Worm (Caenorhabditis elegans): Measurements from ENCODE around the gene D1054.19.

Gene D1054.19

DNA sequence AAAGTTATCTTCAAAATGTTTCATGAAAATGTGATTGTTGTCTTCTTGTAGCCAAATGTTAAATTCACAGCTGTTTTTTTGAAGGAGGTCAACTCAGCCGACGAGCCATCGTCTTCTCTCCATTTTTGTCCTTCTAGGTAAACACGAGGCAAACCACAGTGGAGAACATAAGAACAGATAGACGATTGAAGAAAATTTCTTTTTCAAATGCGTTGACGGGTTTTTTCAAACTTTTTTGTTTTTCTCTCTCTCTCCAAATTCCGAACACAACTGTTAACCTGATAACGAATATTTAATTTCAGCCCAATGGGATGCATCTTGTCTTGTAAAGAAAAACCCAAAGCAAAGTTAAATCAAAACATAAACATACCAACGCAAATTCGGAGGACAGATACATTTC lies at the start of gene D1054.19:
TSS of gene D1054.19 (plus strand) at position 301 of the 400 bp plus-strand sequence.
- no peak for TF ChIP-seq pqm-1 (tag; optimal IDR thresholded peaks at IDR 0.05)
- no peak for TF ChIP-seq sea-2 (GFP tag; optimal IDR thresholded peaks at IDR 0.05)
- no peak for TF ChIP-seq nhr-25 (tag; optimal IDR thresholded peaks at IDR 0.05)
- no peak for TF ChIP-seq ztf-4 (tag; optimal IDR thresholded peaks at IDR 0.05)
- no peak for TF ChIP-seq nhr-77 (tag; optimal IDR thresholded peaks at IDR 0.05)

DNA sequence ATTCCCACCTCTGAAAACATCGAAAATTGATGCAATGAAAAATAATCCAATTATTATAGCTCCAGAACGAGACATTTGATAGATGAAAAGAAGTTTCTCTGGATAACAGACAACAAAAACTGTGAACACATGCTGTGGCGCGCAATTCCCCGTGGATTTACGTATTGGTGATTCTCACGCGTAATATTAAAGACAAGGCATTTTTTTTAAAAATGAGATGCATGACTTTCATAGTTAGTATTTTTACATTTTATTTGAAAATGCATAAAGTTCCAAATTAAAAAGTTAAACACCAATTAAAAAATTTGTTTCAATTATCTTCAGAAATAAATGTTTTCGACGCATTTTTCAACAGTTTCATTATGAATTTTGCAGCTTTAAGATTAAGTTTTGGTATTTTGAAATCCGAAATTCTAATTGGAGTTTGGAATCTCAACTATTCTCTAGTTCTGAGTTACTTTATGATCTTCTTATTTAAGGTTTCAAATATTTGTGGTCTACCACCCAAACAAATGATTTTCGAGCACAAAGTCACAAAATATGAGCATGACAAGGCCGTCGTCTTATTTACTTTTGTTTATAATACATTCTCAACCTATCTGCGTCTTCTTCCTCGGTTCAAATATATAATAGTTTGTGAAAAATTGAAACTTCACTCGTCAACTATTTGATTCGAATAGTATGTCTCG lies 48.2 kb upstream of the D1054.19 start, which contains the start of the genes selt-1.2 and F28H7.2:
TSS of gene selt-1.2 (minus strand) at position 101 of the 689 bp plus-strand sequence.
TSS of gene F28H7.2 (plus strand) at position 639 of the 689 bp plus-strand sequence.
- TF ChIP-seq nfya-1 (tag; optimal IDR thresholded peaks at IDR 0.05; ENCODE audit: insufficient read depth) (no peak), pqm-1 (tag; optimal IDR thresholded peaks at IDR 0.05) (peak; percentile 40)

ce11 chrV:10750630-10751029 lies 45.0 kb upstream of the D1054.19 start, which contains the start of gene F28H7.3:
Gene F28H7.3 (minus strand): TSS chrV:10750788.
- TF ChIP-seq egl-5 (tag; optimal IDR thresholded peaks at IDR 0.05) (no peak), nhr-25 (tag; optimal IDR thresholded peaks at IDR 0.05) (no peak), pqm-1 (tag; optimal IDR thresholded peaks at IDR 0.05) (peak; percentile 96), elt-2 (tag; optimal IDR thresholded peaks at IDR 0.05) (peak; percentile 95), jun-1 (tag; optimal IDR thresholded peaks at IDR 0.05) (peak; percentile 61)

DNA sequence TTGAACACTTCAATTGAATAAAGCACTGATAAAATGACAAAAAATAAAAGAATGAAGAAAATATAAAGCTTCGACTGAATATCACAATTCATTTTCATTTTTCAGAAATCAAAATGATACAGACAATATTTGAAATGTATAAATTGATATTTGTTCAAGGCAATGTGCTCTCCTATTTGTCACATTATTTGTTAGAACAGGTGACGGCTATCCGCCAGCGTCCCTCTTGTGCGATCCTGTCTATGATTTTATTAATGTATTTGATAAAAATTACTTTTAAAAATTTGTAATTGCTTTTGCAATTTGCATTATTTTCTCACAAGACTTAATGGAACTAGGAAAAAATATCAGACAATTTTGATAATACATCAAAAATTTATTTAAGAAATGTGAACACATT lies 41.5 kb upstream of the D1054.19 start, which contains the start of gene F28H7.7:
TSS of gene F28H7.7 (minus strand) at position 101 of the 400 bp plus-strand sequence.
- TF ChIP-seq mml-1 (tag; optimal IDR thresholded peaks at IDR 0.05) (no peak), nhr-237 (tag; optimal IDR thresholded peaks at IDR 0.05) (no peak), nhr-67 (tag; optimal IDR thresholded peaks at IDR 0.05) (no peak), pqm-1 (tag; optimal IDR thresholded peaks at IDR 0.05) (no peak), ZK546.5 (tag; optimal IDR thresholded peaks at IDR 0.05) (no peak), hmg-11 (tag; optimal IDR thresholded peaks at IDR 0.05) (no peak), fos-1 (tag; optimal IDR thresholded peaks at IDR 0.05) (no peak), pha-4 (tag; optimal IDR thresholded peaks at IDR 0.05) (no peak), ztf-11 (tag; optimal IDR thresholded peaks at IDR 0.05) (no peak), nhr-12 (tag; optimal IDR thresholded peaks at IDR 0.05) (no peak), R02D3.7 (tag; optimal IDR thresholded peaks at IDR 0.05) (no peak), elt-2 (tag; optimal IDR thresholded peaks at IDR 0.05) (no peak), zag-1 (tag; optimal IDR thresholded peaks at IDR 0.05) (no peak), egl-5 (tag; optimal IDR thresholded peaks at IDR 0.05) (no peak), nhr-28 (tag; optimal IDR thresholded peaks at IDR 0.05) (no peak)

ce11 chrV:10756698-10757097 lies 38.9 kb upstream of the D1054.19 start, which contains the start of gene irld-6:
Gene irld-6 (minus strand): TSS chrV:10756798.
- no peak for TF ChIP-seq skn-1 (tag; optimal IDR thresholded peaks at IDR 0.05)
- TF ChIP-seq fkh-2 (tag; optimal IDR thresholded peaks at IDR 0.05), result no peak
- no peak for TF ChIP-seq ZK546.5 (tag; optimal IDR thresholded peaks at IDR 0.05)
- no peak for TF ChIP-seq ztf-4 (tag; optimal IDR thresholded peaks at IDR 0.05)
- TF ChIP-seq nfya-1 (tag; optimal IDR thresholded peaks at IDR 0.05; ENCODE audit: insufficient read depth), result no peak
- no peak for TF ChIP-seq lsy-12 (tag; optimal IDR thresholded peaks at IDR 0.05)
- TF ChIP-seq elt-1 (tag; optimal IDR thresholded peaks at IDR 0.05), result no peak
- no peak for TF ChIP-seq egl-5 (tag; optimal IDR thresholded peaks at IDR 0.05)
- TF ChIP-seq fkh-10 (GFP tag; optimal IDR thresholded peaks at IDR 0.05), result no peak

ce11 chrV:10757128-10757527 lies 38.5 kb upstream of the D1054.19 start:
- no peak for TF ChIP-seq nhr-11 (tag; optimal IDR thresholded peaks at IDR 0.05)
- peak; percentile 40 for TF ChIP-seq egl-5 (tag; optimal IDR thresholded peaks at IDR 0.05)
- no peak for TF ChIP-seq pqm-1 (tag; optimal IDR thresholded peaks at IDR 0.05)
- peak; percentile 35 for TF ChIP-seq nhr-23 (tag; optimal IDR thresholded peaks at IDR 0.05)
- peak; percentile 83 for TF ChIP-seq nhr-25 (tag; optimal IDR thresholded peaks at IDR 0.05)
- no peak for TF ChIP-seq egl-27 (tag; optimal IDR thresholded peaks at IDR 0.05)
- no peak for TF ChIP-seq pha-4 (tag; optimal IDR thresholded peaks at IDR 0.05)
- no peak for TF ChIP-seq unc-62 (GFP tag; optimal IDR thresholded peaks at IDR 0.05)
- TF ChIP-seq nhr-76 (tag; optimal IDR thresholded peaks at IDR 0.05), result no peak
- no peak for TF ChIP-seq nfya-1 (tag; optimal IDR thresholded peaks at IDR 0.05; ENCODE audit: insufficient read depth)

All from whole organism, L3 larva.